Worm (Caenorhabditis elegans) whole organism, late embryonic: ENCODE data around the gene cho-1.

Experiments used
- C08G9.2 ChIP-seq: sonication (generic microtip); optimal IDR thresholded peaks from 2 replicates; lab custom pipeline; 2016; ENCODE audit warnings: mild to moderate bottlenecking, missing genetic modification characterization, moderate library complexity, missing compliant biosample characterization
- C38D4.7 ChIP-seq: fragments of 200-800 bp; sonication (Bioruptor generic); optimal IDR thresholded peaks from 2 replicates; lab custom pipeline; 2018; ENCODE audit warnings: mild to moderate bottlenecking, missing genetic modification characterization, moderate library complexity, missing compliant biosample characterization
- F13H6.1 ChIP-seq: sonication (generic microtip); optimal IDR thresholded peaks from 2 replicates; lab custom pipeline; 2016; ENCODE audit warnings: missing genetic modification characterization, missing compliant biosample characterization
- K02D7.2 ChIP-seq: sonication (generic microtip); optimal IDR thresholded peaks from 2 replicates; lab custom pipeline; 2017; ENCODE audit warnings: mild to moderate bottlenecking, missing genetic modification characterization, missing compliant biosample characterization
- T23F11.4 ChIP-seq: fragments of 200-800 bp; sonication (Bioruptor generic); optimal IDR thresholded peaks from 2 replicates; lab custom pipeline; 2018; ENCODE audit warnings: mild to moderate bottlenecking, missing genetic modification characterization, missing compliant biosample characterization
- ceh-18 ChIP-seq: sonication (generic microtip); optimal IDR thresholded peaks from 2 replicates; lab custom pipeline; 2016; ENCODE audit warnings: missing genetic modification characterization, missing compliant biosample characterization
- ceh-2 ChIP-seq: sonication (generic microtip); optimal IDR thresholded peaks from 2 replicates; lab custom pipeline; 2016; ENCODE audit warnings: missing genotype, missing genetic modification characterization, missing compliant biosample characterization
- ceh-22 ChIP-seq: sonication (generic microtip); optimal IDR thresholded peaks from 2 replicates; lab custom pipeline; 2017; ENCODE audit warnings: missing biosample characterization, missing genetic modification characterization
- ceh-24 ChIP-seq: sonication (generic microtip); optimal IDR thresholded peaks from 2 replicates; lab custom pipeline; 2016; ENCODE audit warnings: mild to moderate bottlenecking, missing genetic modification characterization, missing compliant biosample characterization
- ceh-30 ChIP-seq: fragments of 150-350 bp; optimal IDR thresholded peaks from 2 replicates; lab custom pipeline; 2014; ENCODE audit warnings: missing biosample characterization, missing genetic modification characterization
- ceh-31 ChIP-seq: sonication (generic microtip); optimal IDR thresholded peaks from 2 replicates; lab custom pipeline; 2016; ENCODE audit warnings: missing genetic modification characterization, missing compliant biosample characterization
- ceh-34 ChIP-seq: sonication (generic microtip); optimal IDR thresholded peaks from 2 replicates; lab custom pipeline; 2016; ENCODE audit warnings: mild to moderate bottlenecking, missing genetic modification characterization, missing compliant biosample characterization
- ceh-48 ChIP-seq: sonication (generic microtip); optimal IDR thresholded peaks from 2 replicates; lab custom pipeline; 2016; ENCODE audit warnings: missing genetic modification characterization, inconsistent platforms, missing compliant biosample characterization
- ceh-9 ChIP-seq: sonication (generic microtip); optimal IDR thresholded peaks from 2 replicates; lab custom pipeline; 2016; ENCODE audit warnings: mild to moderate bottlenecking, missing genetic modification characterization, inconsistent platforms, missing compliant biosample characterization
- elt-2 ChIP-seq: sonication (generic microtip); optimal IDR thresholded peaks from 2 replicates; lab custom pipeline; 2016; ENCODE audit warnings: missing genetic modification reagents, missing genetic modification characterization, missing compliant biosample characterization
- elt-4 ChIP-seq: sonication (generic microtip); optimal IDR thresholded peaks from 2 replicates; lab custom pipeline; 2016; ENCODE audit warnings: missing genetic modification characterization, missing compliant biosample characterization
- ets-4 ChIP-seq: sonication (generic microtip); optimal IDR thresholded peaks from 2 replicates; lab custom pipeline; 2016; ENCODE audit warnings: missing genetic modification characterization, missing compliant biosample characterization
- eyg-1 ChIP-seq: sonication (generic microtip); optimal IDR thresholded peaks from 2 replicates; lab custom pipeline; 2016; ENCODE audit warnings: missing genotype, missing genetic modification characterization, missing compliant biosample characterization
- fax-1 ChIP-seq: sonication (generic microtip); optimal IDR thresholded peaks from 2 replicates; lab custom pipeline; 2016; ENCODE audit warnings: missing genotype, missing genetic modification characterization, missing compliant biosample characterization
- fkh-10 ChIP-seq: fragments of 150-350 bp; optimal IDR thresholded peaks from 2 replicates; lab custom pipeline; 2014; ENCODE audit warnings: missing biosample characterization, missing genetic modification reagents, missing genetic modification characterization
- hlh-13 ChIP-seq: fragments of 200-800 bp; sonication (Bioruptor generic); optimal IDR thresholded peaks from 2 replicates; lab custom pipeline; 2018; ENCODE audit warnings: mild to moderate bottlenecking, missing genetic modification characterization, missing compliant biosample characterization
- hlh-15 ChIP-seq: sonication (generic microtip); optimal IDR thresholded peaks from 2 replicates; lab custom pipeline; 2016; ENCODE audit warnings: missing genetic modification characterization, missing compliant biosample characterization
- hlh-6 ChIP-seq: sonication (generic microtip); optimal IDR thresholded peaks from 2 replicates; lab custom pipeline; 2016; ENCODE audit warnings: missing genotype, missing genetic modification characterization, missing compliant biosample characterization
- lin-11 ChIP-seq: fragments of 200-800 bp; sonication (Bioruptor generic); optimal IDR thresholded peaks from 2 replicates; lab custom pipeline; 2018; ENCODE audit warnings: mild to moderate bottlenecking, missing genetic modification characterization, missing compliant biosample characterization
- mec-3 ChIP-seq: sonication (generic microtip); optimal IDR thresholded peaks from 2 replicates; lab custom pipeline; 2016; ENCODE audit warnings: borderline replicate concordance, missing genetic modification characterization, missing compliant biosample characterization
- nfya-1 ChIP-seq: sonication (generic microtip); optimal IDR thresholded peaks from 2 replicates; lab custom pipeline; 2017; ENCODE audit warnings: missing genetic modification characterization, mild to moderate bottlenecking, missing compliant biosample characterization, antibody characterized with exemption, moderate library complexity
- nhr-232 ChIP-seq: sonication (generic microtip); optimal IDR thresholded peaks from 2 replicates; lab custom pipeline; 2016; ENCODE audit warnings: missing genetic modification characterization, missing compliant biosample characterization
- npax-4 ChIP-seq: sonication (generic microtip); optimal IDR thresholded peaks from 2 replicates; lab custom pipeline; 2016; ENCODE audit warnings: missing genetic modification characterization, missing compliant biosample characterization
- odd-2 ChIP-seq: sonication (generic microtip); optimal IDR thresholded peaks from 2 replicates; lab custom pipeline; 2017; ENCODE audit warnings: antibody characterized with exemption, mild to moderate bottlenecking, missing genetic modification characterization, missing compliant biosample characterization
- pax-1 ChIP-seq: fragments of 150-350 bp; optimal IDR thresholded peaks from 2 replicates; lab custom pipeline; 2014; ENCODE audit warnings: missing biosample characterization, missing genetic modification characterization
- pha-2 ChIP-seq: sonication (generic microtip); optimal IDR thresholded peaks from 2 replicates; lab custom pipeline; 2017; ENCODE audit warnings: mild to moderate bottlenecking, missing genetic modification characterization, missing compliant biosample characterization
- pros-1 ChIP-seq: fragments of 150-350 bp; optimal IDR thresholded peaks from 2 replicates; lab custom pipeline; 2014; ENCODE audit warnings: missing biosample characterization, missing genetic modification reagents, missing genetic modification characterization
- rnt-1 ChIP-seq: sonication (generic microtip); optimal IDR thresholded peaks from 2 replicates; lab custom pipeline; 2016; ENCODE audit warnings: missing genetic modification characterization, missing compliant biosample characterization
- syd-9 ChIP-seq: sonication (generic microtip); optimal IDR thresholded peaks from 2 replicates; lab custom pipeline; 2016; ENCODE audit warnings: mild to moderate bottlenecking, missing genetic modification characterization, moderate library complexity, missing compliant biosample characterization
- tbx-2 ChIP-seq: sonication (generic microtip); optimal IDR thresholded peaks from 2 replicates; lab custom pipeline; 2016; ENCODE audit warnings: missing genetic modification characterization, missing compliant biosample characterization
- ttx-3 ChIP-seq: sonication (generic microtip); optimal IDR thresholded peaks from 2 replicates; lab custom pipeline; 2016; ENCODE audit warnings: missing genetic modification reagents, missing genetic modification characterization, missing compliant biosample characterization
- unc-3 ChIP-seq, 2 experiments: fragments of 200-800 bp in 1 of 2; sonication (Bioruptor generic) in 1 of 2; sonication (generic microtip) in 1 of 2; conservative IDR thresholded peaks in 1 of 2; optimal IDR thresholded peaks in 1 of 2; 2 replicates each; pipeline versions ENCODE4 v1.3.6 to Lab custom; 2016 to 2022; ENCODE audit warnings: missing compliant biosample characterization in 2 of 2, missing genetic modification characterization in 2 of 2, missing genetic modification reagents in 1 of 2
- unc-42 ChIP-seq: sonication (generic microtip); optimal IDR thresholded peaks from 2 replicates; lab custom pipeline; 2016; ENCODE audit warnings: missing genotype, missing genetic modification characterization, missing compliant biosample characterization
- unc-86 ChIP-seq: sonication (generic microtip); optimal IDR thresholded peaks from 2 replicates; lab custom pipeline; 2016; ENCODE audit warnings: missing genetic modification characterization, missing compliant biosample characterization
- zip-5 ChIP-seq: sonication (generic microtip); optimal IDR thresholded peaks from 2 replicates; lab custom pipeline; 2016; ENCODE audit warnings: missing genetic modification characterization, missing compliant biosample characterization
- ztf-16 ChIP-seq: sonication (generic microtip); optimal IDR thresholded peaks from 2 replicates; lab custom pipeline; 2017; ENCODE audit warnings: missing genetic modification characterization, missing compliant biosample characterization

Gene cho-1

DNA sequence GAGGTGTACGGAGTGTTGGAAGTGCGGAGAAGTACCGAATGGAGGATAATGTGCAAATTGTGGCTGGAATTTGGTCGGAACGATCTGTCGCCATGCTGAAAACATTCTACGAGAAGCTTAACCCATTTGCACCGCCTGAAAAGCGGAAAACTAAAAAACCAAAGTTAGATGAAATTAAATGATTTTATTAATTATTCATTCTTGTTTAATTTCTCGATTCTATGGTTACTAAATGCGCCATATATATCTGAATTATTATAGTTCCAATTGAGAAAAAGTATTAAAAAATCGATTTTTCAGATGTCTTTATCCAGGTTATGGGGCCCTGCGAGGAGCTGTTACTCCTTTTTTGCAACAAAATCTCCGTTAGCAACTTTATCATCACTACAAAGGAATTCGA lies 29.7 kb upstream of the cho-1 start, which contains the start of gene cox-11:
Gene cox-11 (plus strand): TSS at position 301 of the 400 bp plus-strand sequence.
- no peak for TF ChIP-seq pha-2 (tag; lab: Kevin White, UChicago)
- no peak for TF ChIP-seq ceh-34
- no peak for TF ChIP-seq ets-4 (tag; lab: Kevin White, UChicago)
- no peak for TF ChIP-seq ttx-3 (tag; lab: Kevin White, UChicago)
- no peak for TF ChIP-seq F13H6.1 (tag; lab: Kevin White, UChicago)
- TF ChIP-seq ceh-24 (tag; lab: Kevin White, UChicago): no peak
- TF ChIP-seq ceh-31 (tag; lab: Kevin White, UChicago): no peak
- no peak for TF ChIP-seq elt-2 (tag; lab: Kevin White, UChicago)
- TF ChIP-seq npax-4: no peak
- TF ChIP-seq pax-1 (tag; lab: Kevin White, UChicago): no peak
- no peak for TF ChIP-seq K02D7.2 (tag; lab: Kevin White, UChicago)
- TF ChIP-seq unc-3 (GFP tag; conservative IDR thresholded peaks at IDR 0.05; lab: Robert Waterston, UW): no peak
- TF ChIP-seq unc-3 (tag; optimal IDR thresholded peaks at IDR 0.05; lab: Kevin White, UChicago): no peak
- no peak for TF ChIP-seq nfya-1 (tag; lab: Kevin White, UChicago)

DNA sequence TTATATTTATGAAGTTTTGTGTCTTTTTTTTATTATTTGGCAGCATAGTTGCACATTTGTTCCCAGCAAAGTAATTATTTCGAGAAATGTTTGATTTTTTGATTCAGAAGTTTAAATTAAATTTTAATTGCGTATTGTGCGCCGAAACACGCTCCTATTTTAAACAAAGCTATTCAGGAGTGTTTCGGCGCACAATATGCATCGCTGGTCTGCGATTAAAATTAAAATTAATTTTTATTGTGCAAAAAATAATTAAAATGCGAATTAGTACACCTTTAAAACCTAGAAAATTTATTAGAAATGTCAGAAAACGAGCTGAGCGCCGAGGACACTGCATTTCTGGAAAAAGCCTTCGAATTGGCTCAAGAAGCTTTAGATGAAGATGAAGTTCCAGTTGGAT lies 29.0 kb upstream of the cho-1 start, which contains the start of gene JC8.4:
Gene JC8.4 (plus strand): TSS at position 301 of the 400 bp plus-strand sequence.
- no peak for TF ChIP-seq ztf-16 (tag; lab: Kevin White, UChicago)
- no peak for TF ChIP-seq pax-1 (tag; lab: Kevin White, UChicago)
- no peak for TF ChIP-seq C38D4.7
- no peak for TF ChIP-seq F13H6.1 (tag; lab: Kevin White, UChicago)
- TF ChIP-seq, all 69 proteins: peak for 0

DNA sequence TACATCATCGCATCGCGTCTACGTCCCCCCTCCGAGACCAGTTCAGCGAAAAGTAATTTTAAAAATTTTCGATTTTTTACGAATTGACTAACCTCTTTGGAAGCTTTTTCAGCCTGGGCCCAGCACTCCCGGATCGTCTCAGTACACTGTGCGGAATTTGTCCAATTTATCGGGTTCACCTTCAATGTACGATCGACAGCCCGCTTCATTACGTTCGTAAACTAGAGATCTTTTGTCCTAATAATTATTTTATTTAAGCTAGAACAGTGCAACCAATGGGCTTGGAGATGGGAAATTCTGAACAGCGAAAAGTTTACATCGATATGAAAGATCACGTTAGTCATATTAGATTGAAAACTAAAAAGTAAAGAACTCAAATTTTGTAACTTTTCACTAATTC lies 27.0 kb upstream of the cho-1 start:
- TF ChIP-seq hlh-13 (no peak), ceh-9 (no peak), zip-5 (tag; lab: Kevin White, UChicago) (no peak), K02D7.2 (tag; lab: Kevin White, UChicago) (no peak), nhr-232 (tag; lab: Kevin White, UChicago) (no peak)

DNA sequence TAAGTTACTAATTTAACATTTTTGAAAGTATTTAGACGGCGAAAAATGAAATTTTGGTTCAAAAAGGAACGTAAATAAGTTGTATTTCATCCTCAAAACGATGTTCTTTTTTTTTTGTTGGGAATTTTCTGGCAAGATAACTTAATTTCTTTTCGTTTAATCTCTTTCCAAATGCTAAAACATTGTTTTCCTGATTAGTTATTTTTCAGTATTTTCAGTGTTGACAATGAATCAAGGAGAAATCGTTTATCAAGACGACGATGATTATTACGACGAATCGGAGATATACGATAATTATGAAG lies 26.4 kb upstream of the cho-1 start, which contains the start of gene lin-54:
Gene lin-54 (plus strand): TSS at position 203 of the 302 bp plus-strand sequence.
- no peak for TF ChIP-seq ceh-2 (tag; lab: Kevin White, UChicago)
- no peak for TF ChIP-seq pros-1 (tag; lab: Kevin White, UChicago)
- no peak for TF ChIP-seq ceh-22 (tag; lab: Kevin White, UChicago)
- no peak for TF ChIP-seq ceh-30
- no peak for TF ChIP-seq eyg-1 (tag; lab: Kevin White, UChicago)
- TF ChIP-seq ttx-3 (tag; lab: Kevin White, UChicago): no peak
- no peak for TF ChIP-seq elt-2 (tag; lab: Kevin White, UChicago)
- no peak for TF ChIP-seq pha-2 (tag; lab: Kevin White, UChicago)
- no peak for TF ChIP-seq ceh-18
- TF ChIP-seq hlh-15: no peak

DNA sequence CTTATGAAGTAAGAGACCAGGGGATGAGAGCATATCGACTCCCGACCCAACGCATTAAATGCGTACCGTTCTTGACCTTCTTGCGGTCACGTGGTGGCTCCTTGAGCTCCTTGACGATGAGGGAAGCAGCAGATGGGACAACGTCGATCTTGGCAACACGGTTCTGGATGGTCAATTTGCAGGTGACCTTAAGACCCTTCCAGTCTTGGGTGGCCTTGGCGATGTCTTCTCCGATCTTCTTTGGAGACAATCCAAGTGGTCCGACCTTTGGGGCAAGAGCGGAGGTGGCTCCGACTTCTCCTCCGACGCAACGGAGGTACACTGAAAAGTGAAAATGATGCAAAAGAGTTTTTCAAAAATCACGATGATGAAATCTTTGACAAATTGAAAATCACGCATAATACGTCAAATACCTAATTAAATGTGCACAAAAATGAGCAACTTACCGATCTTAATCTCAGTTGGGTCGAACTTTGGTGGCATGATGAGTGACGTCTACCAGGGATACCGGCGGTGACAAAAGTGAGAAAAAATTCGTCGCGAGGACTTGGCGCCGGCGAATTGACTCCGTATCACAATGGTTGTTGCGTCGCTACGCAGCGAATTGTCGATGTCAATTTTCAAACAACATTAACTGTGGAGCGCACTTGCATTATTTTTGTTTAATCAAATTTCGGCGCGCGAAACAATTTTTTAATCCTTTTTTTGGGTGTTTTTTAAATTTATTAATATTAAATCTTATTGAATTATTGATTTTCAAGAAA lies 25.9 kb upstream of the cho-1 start, which contains the start of gene rpl-12:
Gene rpl-12 (minus strand): TSS at position 574 of the 764 bp plus-strand sequence.
- TF ChIP-seq unc-86 (peak; percentile 82), odd-2 (tag; lab: Kevin White, UChicago) (no peak), ttx-3 (tag; lab: Kevin White, UChicago) (peak; percentile 27), hlh-6 (tag; lab: Kevin White, UChicago) (no peak), ceh-22 (tag; lab: Kevin White, UChicago) (no peak), ceh-30 (no peak), fkh-10 (GFP tag; lab: Kevin White, UChicago) (peak; percentile 52), elt-4 (tag; lab: Kevin White, UChicago) (no peak), ceh-9 (no peak), C08G9.2 (peak; percentile 30), mec-3 (tag; lab: Kevin White, UChicago) (no peak), tbx-2 (peak; percentile 94), syd-9 (tag; lab: Kevin White, UChicago) (peak; percentile 23), unc-42 (tag; lab: Kevin White, UChicago) (peak; percentile 100), fax-1 (peak; percentile 80), C38D4.7 (no peak), K02D7.2 (tag; lab: Kevin White, UChicago) (no peak), F13H6.1 (tag; lab: Kevin White, UChicago) (peak; percentile 26), elt-2 (tag; lab: Kevin White, UChicago) (peak; percentile 84), ceh-48 (tag; lab: Kevin White, UChicago) (peak; percentile 50), npax-4 (no peak), rnt-1 (tag; lab: Kevin White, UChicago) (peak; percentile 73), lin-11 (tag; lab: Kevin White, UChicago) (peak; percentile 11), T23F11.4 (GFP tag; lab: Kevin White, UChicago) (peak; percentile 26), pros-1 (tag; lab: Kevin White, UChicago) (peak; percentile 73)
